Worm (Caenorhabditis elegans) whole organism, early embryonic: ENCODE results near the gene let-711.

Experiments
- F13C5.2 ChIP-seq: sonication (generic microtip); optimal IDR thresholded peaks from 2 replicates; lab custom pipeline; 2017; ENCODE audit warnings: mild to moderate bottlenecking, missing genetic modification characterization, inconsistent platforms, missing compliant biosample characterization
- ama-1 ChIP-seq: fragments of 150-350 bp; optimal IDR thresholded peaks from 2 replicates; lab custom pipeline; 2014
- ceh-36 ChIP-seq: sonication (generic microtip); optimal IDR thresholded peaks from 2 replicates; lab custom pipeline; 2016; ENCODE audit warnings: missing genetic modification characterization, inconsistent platforms, missing compliant biosample characterization
- hmg-4 ChIP-seq: fragments of 200-800 bp; sonication (Bioruptor generic); optimal IDR thresholded peaks from 2 replicates; lab custom pipeline; 2018; ENCODE audit warnings: mild to moderate bottlenecking, missing genetic modification characterization, missing compliant biosample characterization
- hnd-1 ChIP-seq: sonication (generic microtip); optimal IDR thresholded peaks from 2 replicates; lab custom pipeline; 2016; ENCODE audit warnings: missing genetic modification characterization, missing compliant biosample characterization
- pes-1 ChIP-seq: fragments of 200-800 bp; sonication (Bioruptor generic); IDR thresholded peaks from 2 replicates; pipeline ENCODE4 v1.3.6; 2022; ENCODE audit warnings: missing genetic modification reagents, missing genetic modification characterization, missing compliant biosample characterization
- scrt-1 ChIP-seq: fragments of 200-800 bp; sonication (Bioruptor generic); IDR thresholded peaks from 2 replicates; pipeline ENCODE4 v1.3.6; 2022; ENCODE audit warnings: missing genetic modification characterization, missing compliant biosample characterization
- tbx-11 ChIP-seq: fragments of 200-800 bp; sonication (Bioruptor generic); IDR thresholded peaks from 2 replicates; pipeline ENCODE4 v1.3.6; 2022; ENCODE audit warnings: missing genetic modification characterization, missing compliant biosample characterization
- tbx-37 ChIP-seq: fragments of 200-800 bp; sonication (Bioruptor generic); conservative IDR thresholded peaks from 2 replicates; pipeline ENCODE4 v1.3.6; 2022; ENCODE audit warnings: missing genetic modification reagents, missing genetic modification characterization, missing compliant biosample characterization

- TF ChIP-seq ama-1 (lab: Kevin White, UChicago) (no peak), tbx-37 (GFP tag; lab: Robert Waterston, UW) (no peak), ceh-36 (tag; lab: Kevin White, UChicago) (no peak), scrt-1 (no peak), F13C5.2 (tag; lab: Kevin White, UChicago) (no peak), hmg-4 (no peak), pes-1 (GFP tag; lab: Robert Waterston, UW) (no peak), hnd-1 (tag; lab: Kevin White, UChicago) (no peak), tbx-11 (GFP tag; lab: Robert Waterston, UW) (no peak)
These were observed 42.0 kb upstream of the let-711 start for ce11 chrIII:6904468-6904867.
